Worm (Caenorhabditis elegans) whole organism, L2 larva: ENCODE results near the gene rps-3.

ENCODE experiments used
- C34F6.9 ChIP-seq: fragments of 150-350 bp; optimal IDR thresholded peaks from 2 replicates; lab custom pipeline; 2014; ENCODE audit warnings: missing biosample characterization, missing genetic modification characterization
- F13H6.1 ChIP-seq: sonication (generic microtip); optimal IDR thresholded peaks from 2 replicates; lab custom pipeline; 2016; ENCODE audit warnings: missing genetic modification characterization, missing compliant biosample characterization
- R02D3.7 ChIP-seq: fragments of 150-350 bp; optimal IDR thresholded peaks from 2 replicates; lab custom pipeline; 2014; ENCODE audit warnings: missing biosample characterization, missing genetic modification characterization
- Y55F3AM.14 ChIP-seq: fragments of 200-800 bp; sonication (Bioruptor generic); optimal IDR thresholded peaks from 2 replicates; lab custom pipeline; 2018; ENCODE audit warnings: mild to moderate bottlenecking, missing genetic modification characterization, missing compliant biosample characterization
- ZK546.5 ChIP-seq: sonication (generic microtip); optimal IDR thresholded peaks from 2 replicates; lab custom pipeline; 2017; ENCODE audit warnings: missing biosample characterization, missing genetic modification characterization
- alr-1 ChIP-seq: fragments of 150-350 bp; optimal IDR thresholded peaks from 2 replicates; lab custom pipeline; 2014; ENCODE audit warnings: missing biosample characterization, missing genetic modification characterization
- ama-1 ChIP-seq: fragments of 150-350 bp; optimal IDR thresholded peaks from 2 replicates; lab custom pipeline; 2018; ENCODE audit warnings: inconsistent platforms
- ceh-16 ChIP-seq: fragments of 150-350 bp; optimal IDR thresholded peaks from 2 replicates; lab custom pipeline; 2014; ENCODE audit warnings: missing biosample characterization, missing genetic modification characterization
- crh-2 ChIP-seq: sonication (generic microtip); optimal IDR thresholded peaks from 2 replicates; lab custom pipeline; 2017; ENCODE audit warnings: missing biosample characterization, missing genetic modification characterization
- dmd-4 ChIP-seq: sonication (generic microtip); optimal IDR thresholded peaks from 2 replicates; lab custom pipeline; 2017; ENCODE audit warnings: missing biosample characterization, missing genetic modification characterization
- egl-27 ChIP-seq: sonication (generic microtip); optimal IDR thresholded peaks from 3 replicates; lab custom pipeline; 2017; ENCODE audit warnings: missing biosample characterization, missing genetic modification reagents, missing genetic modification characterization
- fos-1 ChIP-seq: fragments of 150-350 bp; optimal IDR thresholded peaks from 2 replicates; lab custom pipeline; 2014; ENCODE audit warnings: missing biosample characterization, missing genetic modification characterization
- gmeb-1 ChIP-seq: fragments of 150-350 bp; optimal IDR thresholded peaks from 2 replicates; lab custom pipeline; 2014; ENCODE audit warnings: missing biosample characterization, missing genetic modification characterization
- lin-11 ChIP-seq: fragments of 150-350 bp; sonication (generic microtip); optimal IDR thresholded peaks from 2 replicates; lab custom pipeline; 2014; ENCODE audit warnings: missing biosample characterization, missing genetic modification characterization, inconsistent platforms, mixed read lengths
- lin-13 ChIP-seq: fragments of 150-350 bp; optimal IDR thresholded peaks from 2 replicates; lab custom pipeline; 2014; ENCODE audit warnings: missing biosample characterization, missing genetic modification reagents, missing genetic modification characterization
- lin-39 ChIP-seq: fragments of 150-350 bp; optimal IDR thresholded peaks from 2 replicates; lab custom pipeline; 2014; ENCODE audit warnings: missing biosample characterization, missing genetic modification reagents, missing genetic modification characterization
- lsy-2 ChIP-seq, 2 experiments: fragments of 150-350 bp in 1 of 2; sonication (generic microtip) in 1 of 2; optimal IDR thresholded peaks; 2 replicates each; lab custom pipeline; 2014 to 2017; ENCODE audit warnings: missing biosample characterization in 2 of 2, missing genetic modification characterization in 2 of 2
- mab-5 ChIP-seq: fragments of 150-350 bp; optimal IDR thresholded peaks from 2 replicates; lab custom pipeline; 2014; ENCODE audit warnings: missing biosample characterization, missing genetic modification characterization
- mdl-1 ChIP-seq, 2 experiments: fragments of 150-350 bp in 1 of 2; sonication (generic microtip) in 1 of 2; optimal IDR thresholded peaks; 2 replicates each; lab custom pipeline; 2017; ENCODE audit warnings: missing biosample characterization in 2 of 2, missing genetic modification characterization in 2 of 2
- nhr-10 ChIP-seq: sonication (generic microtip); optimal IDR thresholded peaks from 2 replicates; lab custom pipeline; 2017; ENCODE audit warnings: missing biosample characterization, missing genetic modification characterization
- nhr-11 ChIP-seq: fragments of 150-350 bp; optimal IDR thresholded peaks from 2 replicates; lab custom pipeline; 2014; ENCODE audit warnings: missing biosample characterization, missing genetic modification characterization
- nhr-12 ChIP-seq: fragments of 150-350 bp; optimal IDR thresholded peaks from 2 replicates; lab custom pipeline; 2014; ENCODE audit warnings: missing biosample characterization, missing genetic modification characterization
- nhr-129 ChIP-seq: fragments of 150-350 bp; optimal IDR thresholded peaks from 2 replicates; lab custom pipeline; 2014; ENCODE audit warnings: missing biosample characterization, missing genetic modification characterization
- nhr-21 ChIP-seq: fragments of 150-350 bp; optimal IDR thresholded peaks from 2 replicates; lab custom pipeline; 2014; ENCODE audit warnings: missing biosample characterization, missing genetic modification characterization
- nhr-23 ChIP-seq: fragments of 150-350 bp; optimal IDR thresholded peaks from 2 replicates; lab custom pipeline; 2014; ENCODE audit warnings: missing biosample characterization, missing genetic modification reagents, missing genetic modification characterization
- nhr-25 ChIP-seq: fragments of 150-350 bp; sonication (generic microtip); optimal IDR thresholded peaks from 3 replicates; lab custom pipeline; 2014; ENCODE audit warnings: missing biosample characterization, missing genetic modification characterization
- nhr-77 ChIP-seq: fragments of 150-350 bp; optimal IDR thresholded peaks from 2 replicates; lab custom pipeline; 2014; ENCODE audit warnings: missing biosample characterization, missing genetic modification characterization
- peb-1 ChIP-seq: fragments of 150-350 bp; optimal IDR thresholded peaks from 2 replicates; lab custom pipeline; 2014; ENCODE audit warnings: missing biosample characterization, missing genetic modification characterization
- sem-4 ChIP-seq: fragments of 150-350 bp; optimal IDR thresholded peaks from 2 replicates; lab custom pipeline; 2014; ENCODE audit warnings: missing biosample characterization, missing genetic modification reagents, missing genetic modification characterization
- skn-1 ChIP-seq: sonication (generic microtip); optimal IDR thresholded peaks from 2 replicates; lab custom pipeline; 2017; ENCODE audit warnings: missing biosample characterization, missing genetic modification characterization
- sma-3 ChIP-seq: sonication (generic microtip); optimal IDR thresholded peaks from 2 replicates; lab custom pipeline; 2016; ENCODE audit warnings: missing genetic modification reagents, missing genetic modification characterization, missing compliant biosample characterization
- sma-9 ChIP-seq, 2 experiments: fragments of 150-350 bp in 1 of 2; sonication (generic microtip) in 1 of 2; optimal IDR thresholded peaks; 2 replicates each; lab custom pipeline; 2014 to 2016; ENCODE audit warnings: missing genetic modification characterization in 2 of 2, mild to moderate bottlenecking in 1 of 2, missing biosample characterization in 1 of 2, missing compliant biosample characterization in 1 of 2, missing genetic modification reagents in 1 of 2, moderate library complexity in 1 of 2
- snpc-4 ChIP-seq: fragments of 150-350 bp; optimal IDR thresholded peaks from 2 replicates; lab custom pipeline; 2014; ENCODE audit warnings: missing biosample characterization, missing genetic modification characterization
- zag-1 ChIP-seq: fragments of 150-350 bp; optimal IDR thresholded peaks from 2 replicates; lab custom pipeline; 2014; ENCODE audit warnings: missing biosample characterization, missing genetic modification characterization
- ztf-11 ChIP-seq: sonication (generic microtip); optimal IDR thresholded peaks from 2 replicates; lab custom pipeline; 2017; ENCODE audit warnings: missing biosample characterization, missing genetic modification characterization
- ztf-4 ChIP-seq: fragments of 150-350 bp; optimal IDR thresholded peaks from 2 replicates; lab custom pipeline; 2014; ENCODE audit warnings: missing biosample characterization, missing genetic modification characterization

rps-3 gene

ce11 chrIII:6194480-6194879 is 12.1 kb upstream of the rps-3 start, which contains the start of gene ugt-66:
Gene ugt-66 (minus strand): TSS chrIII:6194580.
- no peak for TF ChIP-seq ztf-11 (tag; lab: Kevin White, UChicago)
- TF ChIP-seq R02D3.7 (tag; lab: Kevin White, UChicago), result no peak
- TF ChIP-seq nhr-77 (tag; lab: Kevin White, UChicago), result no peak
- TF ChIP-seq nhr-11 (tag; lab: Kevin White, UChicago), result no peak
- TF ChIP-seq dmd-4 (tag; lab: Kevin White, UChicago), result no peak
- no peak for TF ChIP-seq sma-3 (GFP tag; lab: Kevin White, UChicago)

- TF ChIP-seq lsy-2 (tag; optimal IDR thresholded peaks at IDR 0.05; lab: Kevin White, UChicago) (no peak), ztf-4 (tag; lab: Kevin White, UChicago) (no peak), ZK546.5 (tag; lab: Kevin White, UChicago) (no peak), Y55F3AM.14 (no peak), snpc-4 (tag; lab: Kevin White, UChicago) (no peak), nhr-12 (tag; lab: Kevin White, UChicago) (no peak), nhr-23 (tag; lab: Kevin White, UChicago) (no peak), lin-11 (tag; lab: Kevin White, UChicago) (no peak), ceh-16 (no peak)
Measured at ce11 chrIII:6195718-6196117, 10.9 kb upstream of the rps-3 start.

ce11 chrIII:6198378-6199234 is 8.0 kb upstream of the rps-3 start, which contains the start of the genes C23G10.7 and rpn-2:
Gene C23G10.7 (minus strand): TSS chrIII:6198414.
Gene rpn-2 (plus strand): TSS chrIII:6199184.
- peak; percentile 49 for TF ChIP-seq F13H6.1 (tag; lab: Kevin White, UChicago)
- no peak for TF ChIP-seq ZK546.5 (tag; lab: Kevin White, UChicago)
- TF ChIP-seq ceh-16, result no peak
- TF ChIP-seq sma-3 (GFP tag; lab: Kevin White, UChicago), result peak; percentile 44
- TF ChIP-seq lin-11 (tag; lab: Kevin White, UChicago), result peak; percentile 50
- peak; percentile 3 for TF ChIP-seq mab-5 (tag; lab: Kevin White, UChicago)
- peak; percentile 45 for TF ChIP-seq lin-13
- TF ChIP-seq nhr-23 (tag; lab: Kevin White, UChicago), result no peak
- no peak for TF ChIP-seq lin-39 (tag; lab: Kevin White, UChicago)
- TF ChIP-seq skn-1 (tag; lab: Kevin White, UChicago), result peak; percentile 95
- TF ChIP-seq nhr-21 (tag; lab: Kevin White, UChicago), result peak; percentile 20
- peak; percentile 19 for TF ChIP-seq egl-27 (tag; lab: Kevin White, UChicago)
- peak; percentile 71 for TF ChIP-seq sma-9 (GFP tag; optimal IDR thresholded peaks at IDR 0.05; lab: Kevin White, UChicago)
- TF ChIP-seq sma-9 (tag; optimal IDR thresholded peaks at IDR 0.05; lab: Kevin White, UChicago), result no peak
- peak; percentile 61 for TF ChIP-seq nhr-25 (tag; lab: Kevin White, UChicago)
- peak; percentile 46 for TF ChIP-seq crh-2 (tag; lab: Kevin White, UChicago)
- peak; percentile 27 for TF ChIP-seq ama-1
- peak; percentile 76 to 88 for TF ChIP-seq lsy-2 (tag; optimal IDR thresholded peaks at IDR 0.05; lab: Kevin White, UChicago)
- peak; percentile 49 for TF ChIP-seq nhr-129 (tag; lab: Kevin White, UChicago)
- peak; percentile 39 for TF ChIP-seq fos-1 (tag; lab: Kevin White, UChicago)
- TF ChIP-seq gmeb-1 (tag; lab: Kevin White, UChicago), result peak; percentile 73
- peak; percentile 87 for TF ChIP-seq C34F6.9 (tag; lab: Kevin White, UChicago)
- no peak for TF ChIP-seq dmd-4 (tag; lab: Kevin White, UChicago)
- no peak for TF ChIP-seq zag-1 (tag; lab: Kevin White, UChicago)
- TF ChIP-seq nhr-11 (tag; lab: Kevin White, UChicago), result no peak
- TF ChIP-seq mdl-1 (tag; optimal IDR thresholded peaks at IDR 0.05; lab: Kevin White, UChicago), result no peak

- TF ChIP-seq lsy-2 (tag; optimal IDR thresholded peaks at IDR 0.05; lab: Kevin White, UChicago), result no peak
- TF ChIP-seq ama-1, result no peak
- TF ChIP-seq lin-11 (tag; lab: Kevin White, UChicago), result no peak
- TF ChIP-seq peb-1 (tag; lab: Kevin White, UChicago), result no peak
- TF ChIP-seq nhr-12 (tag; lab: Kevin White, UChicago), result no peak
- TF ChIP-seq nhr-10, result no peak
- no peak for TF ChIP-seq alr-1 (tag; lab: Kevin White, UChicago)
- no peak for TF ChIP-seq fos-1 (tag; lab: Kevin White, UChicago)
- no peak for TF ChIP-seq sem-4
- no peak for TF ChIP-seq dmd-4 (tag; lab: Kevin White, UChicago)
- TF ChIP-seq mab-5 (tag; lab: Kevin White, UChicago), result no peak
- TF ChIP-seq lin-39 (tag; lab: Kevin White, UChicago), result no peak
Measured at ce11 chrIII:6201325-6201724, 5.3 kb upstream of the rps-3 start.
